Worm (Caenorhabditis elegans) whole organism, L2 larva: ENCODE data around the gene F10E9.4.
A peak's percentile ranks its signal among the peaks of the same experiment; 100 is the strongest.

Experiments
- C34F6.9 ChIP-seq: fragments of 150-350 bp; optimal IDR thresholded peaks from 2 replicates; lab custom pipeline; 2014; ENCODE audit warnings: missing biosample characterization, missing genetic modification characterization
- F13H6.1 ChIP-seq: sonication (generic microtip); optimal IDR thresholded peaks from 2 replicates; lab custom pipeline; 2016; ENCODE audit warnings: missing genetic modification characterization, missing compliant biosample characterization
- R02D3.7 ChIP-seq: fragments of 150-350 bp; optimal IDR thresholded peaks from 2 replicates; lab custom pipeline; 2014; ENCODE audit warnings: missing biosample characterization, missing genetic modification characterization
- Y55F3AM.14 ChIP-seq: fragments of 200-800 bp; sonication (Bioruptor generic); optimal IDR thresholded peaks from 2 replicates; lab custom pipeline; 2018; ENCODE audit warnings: mild to moderate bottlenecking, missing genetic modification characterization, missing compliant biosample characterization
- ZK546.5 ChIP-seq: sonication (generic microtip); optimal IDR thresholded peaks from 2 replicates; lab custom pipeline; 2017; ENCODE audit warnings: missing biosample characterization, missing genetic modification characterization
- alr-1 ChIP-seq: fragments of 150-350 bp; optimal IDR thresholded peaks from 2 replicates; lab custom pipeline; 2014; ENCODE audit warnings: missing biosample characterization, missing genetic modification characterization
- aly-2 ChIP-seq: fragments of 150-350 bp; optimal IDR thresholded peaks from 2 replicates; lab custom pipeline; 2014; ENCODE audit warnings: missing biosample characterization, missing genetic modification characterization
- ama-1 ChIP-seq: fragments of 150-350 bp; optimal IDR thresholded peaks from 2 replicates; lab custom pipeline; 2018; ENCODE audit warnings: inconsistent platforms
- blmp-1 ChIP-seq: sonication (generic microtip); optimal IDR thresholded peaks from 2 replicates; lab custom pipeline; 2017; ENCODE audit warnings: missing genetic modification characterization, mild to moderate bottlenecking, missing compliant biosample characterization, antibody characterized with exemption, moderate library complexity; ENCODE audit not compliant: insufficient read depth
- ceh-16 ChIP-seq: fragments of 150-350 bp; optimal IDR thresholded peaks from 2 replicates; lab custom pipeline; 2014; ENCODE audit warnings: missing biosample characterization, missing genetic modification characterization
- ceh-82 ChIP-seq: fragments of 150-350 bp; optimal IDR thresholded peaks from 2 replicates; lab custom pipeline; 2014; ENCODE audit warnings: missing biosample characterization, missing genetic modification characterization
- crh-2 ChIP-seq: sonication (generic microtip); optimal IDR thresholded peaks from 2 replicates; lab custom pipeline; 2017; ENCODE audit warnings: missing biosample characterization, missing genetic modification characterization
- dmd-4 ChIP-seq: sonication (generic microtip); optimal IDR thresholded peaks from 2 replicates; lab custom pipeline; 2017; ENCODE audit warnings: missing biosample characterization, missing genetic modification characterization
- egl-27 ChIP-seq: sonication (generic microtip); optimal IDR thresholded peaks from 3 replicates; lab custom pipeline; 2017; ENCODE audit warnings: missing biosample characterization, missing genetic modification reagents, missing genetic modification characterization
- elt-1 ChIP-seq: fragments of 150-350 bp; optimal IDR thresholded peaks from 2 replicates; lab custom pipeline; 2014; ENCODE audit warnings: missing biosample characterization, missing genetic modification characterization
- elt-3 ChIP-seq: sonication (generic microtip); optimal IDR thresholded peaks from 2 replicates; lab custom pipeline; 2017; ENCODE audit warnings: missing biosample characterization, missing genetic modification characterization
- fos-1 ChIP-seq: fragments of 150-350 bp; optimal IDR thresholded peaks from 2 replicates; lab custom pipeline; 2014; ENCODE audit warnings: missing biosample characterization, missing genetic modification characterization
- gmeb-1 ChIP-seq: fragments of 150-350 bp; optimal IDR thresholded peaks from 2 replicates; lab custom pipeline; 2014; ENCODE audit warnings: missing biosample characterization, missing genetic modification characterization
- lin-11 ChIP-seq: fragments of 150-350 bp; sonication (generic microtip); optimal IDR thresholded peaks from 2 replicates; lab custom pipeline; 2014; ENCODE audit warnings: missing biosample characterization, missing genetic modification characterization, inconsistent platforms, mixed read lengths
- lin-13 ChIP-seq: fragments of 150-350 bp; optimal IDR thresholded peaks from 2 replicates; lab custom pipeline; 2014; ENCODE audit warnings: missing biosample characterization, missing genetic modification reagents, missing genetic modification characterization
- lin-39 ChIP-seq: fragments of 150-350 bp; optimal IDR thresholded peaks from 2 replicates; lab custom pipeline; 2014; ENCODE audit warnings: missing biosample characterization, missing genetic modification reagents, missing genetic modification characterization
- lsy-2 ChIP-seq, 2 experiments: fragments of 150-350 bp in 1 of 2; sonication (generic microtip) in 1 of 2; optimal IDR thresholded peaks; 2 replicates each; lab custom pipeline; 2014 to 2017; ENCODE audit warnings: missing biosample characterization in 2 of 2, missing genetic modification characterization in 2 of 2
- mab-5 ChIP-seq: fragments of 150-350 bp; optimal IDR thresholded peaks from 2 replicates; lab custom pipeline; 2014; ENCODE audit warnings: missing biosample characterization, missing genetic modification characterization
- mbf-1 ChIP-seq: sonication (generic microtip); optimal IDR thresholded peaks from 2 replicates; lab custom pipeline; 2017; ENCODE audit warnings: missing biosample characterization, missing genetic modification characterization
- mdl-1 ChIP-seq, 2 experiments: fragments of 150-350 bp in 1 of 2; sonication (generic microtip) in 1 of 2; optimal IDR thresholded peaks; 2 replicates each; lab custom pipeline; 2017; ENCODE audit warnings: missing biosample characterization in 2 of 2, missing genetic modification characterization in 2 of 2
- nhr-10 ChIP-seq: sonication (generic microtip); optimal IDR thresholded peaks from 2 replicates; lab custom pipeline; 2017; ENCODE audit warnings: missing biosample characterization, missing genetic modification characterization
- nhr-11 ChIP-seq: fragments of 150-350 bp; optimal IDR thresholded peaks from 2 replicates; lab custom pipeline; 2014; ENCODE audit warnings: missing biosample characterization, missing genetic modification characterization
- nhr-12 ChIP-seq: fragments of 150-350 bp; optimal IDR thresholded peaks from 2 replicates; lab custom pipeline; 2014; ENCODE audit warnings: missing biosample characterization, missing genetic modification characterization
- nhr-129 ChIP-seq: fragments of 150-350 bp; optimal IDR thresholded peaks from 2 replicates; lab custom pipeline; 2014; ENCODE audit warnings: missing biosample characterization, missing genetic modification characterization
- nhr-21 ChIP-seq: fragments of 150-350 bp; optimal IDR thresholded peaks from 2 replicates; lab custom pipeline; 2014; ENCODE audit warnings: missing biosample characterization, missing genetic modification characterization
- nhr-23 ChIP-seq: fragments of 150-350 bp; optimal IDR thresholded peaks from 2 replicates; lab custom pipeline; 2014; ENCODE audit warnings: missing biosample characterization, missing genetic modification reagents, missing genetic modification characterization
- nhr-237 ChIP-seq: fragments of 150-350 bp; optimal IDR thresholded peaks from 2 replicates; lab custom pipeline; 2014; ENCODE audit warnings: missing biosample characterization, missing genetic modification characterization
- nhr-25 ChIP-seq: fragments of 150-350 bp; sonication (generic microtip); optimal IDR thresholded peaks from 3 replicates; lab custom pipeline; 2014; ENCODE audit warnings: missing biosample characterization, missing genetic modification characterization
- nhr-6 ChIP-seq: fragments of 150-350 bp; optimal IDR thresholded peaks from 2 replicates; lab custom pipeline; 2014; ENCODE audit warnings: missing biosample characterization, missing genetic modification characterization
- nhr-77 ChIP-seq: fragments of 150-350 bp; optimal IDR thresholded peaks from 2 replicates; lab custom pipeline; 2014; ENCODE audit warnings: missing biosample characterization, missing genetic modification characterization
- peb-1 ChIP-seq: fragments of 150-350 bp; optimal IDR thresholded peaks from 2 replicates; lab custom pipeline; 2014; ENCODE audit warnings: missing biosample characterization, missing genetic modification characterization
- sem-4 ChIP-seq: fragments of 150-350 bp; optimal IDR thresholded peaks from 2 replicates; lab custom pipeline; 2014; ENCODE audit warnings: missing biosample characterization, missing genetic modification reagents, missing genetic modification characterization
- skn-1 ChIP-seq: sonication (generic microtip); optimal IDR thresholded peaks from 2 replicates; lab custom pipeline; 2017; ENCODE audit warnings: missing biosample characterization, missing genetic modification characterization
- sma-3 ChIP-seq: sonication (generic microtip); optimal IDR thresholded peaks from 2 replicates; lab custom pipeline; 2016; ENCODE audit warnings: missing genetic modification reagents, missing genetic modification characterization, missing compliant biosample characterization
- sma-9 ChIP-seq, 2 experiments: fragments of 150-350 bp in 1 of 2; sonication (generic microtip) in 1 of 2; optimal IDR thresholded peaks; 2 replicates each; lab custom pipeline; 2014 to 2016; ENCODE audit warnings: missing genetic modification characterization in 2 of 2, mild to moderate bottlenecking in 1 of 2, missing biosample characterization in 1 of 2, missing compliant biosample characterization in 1 of 2, missing genetic modification reagents in 1 of 2, moderate library complexity in 1 of 2
- snpc-4 ChIP-seq: fragments of 150-350 bp; optimal IDR thresholded peaks from 2 replicates; lab custom pipeline; 2014; ENCODE audit warnings: missing biosample characterization, missing genetic modification characterization
- unc-39 ChIP-seq: fragments of 150-350 bp; optimal IDR thresholded peaks from 2 replicates; lab custom pipeline; 2014; ENCODE audit warnings: missing biosample characterization, missing genetic modification characterization
- unc-55 ChIP-seq: fragments of 150-350 bp; sonication (generic microtip); optimal IDR thresholded peaks from 3 replicates; lab custom pipeline; 2014; ENCODE audit warnings: missing biosample characterization, missing genetic modification reagents, missing genetic modification characterization
- unc-62 ChIP-seq: fragments of 150-350 bp; optimal IDR thresholded peaks from 2 replicates; lab custom pipeline; 2014; ENCODE audit warnings: missing biosample characterization, missing genetic modification reagents, missing genetic modification characterization
- zag-1 ChIP-seq: fragments of 150-350 bp; optimal IDR thresholded peaks from 2 replicates; lab custom pipeline; 2014; ENCODE audit warnings: missing biosample characterization, missing genetic modification characterization
- ztf-1 ChIP-seq: fragments of 200-800 bp; sonication (Bioruptor generic); conservative IDR thresholded peaks from 2 replicates; pipeline ENCODE4 v1.3.6; 2022; ENCODE audit warnings: missing genetic modification characterization, missing compliant biosample characterization
- ztf-11 ChIP-seq: sonication (generic microtip); optimal IDR thresholded peaks from 2 replicates; lab custom pipeline; 2017; ENCODE audit warnings: missing biosample characterization, missing genetic modification characterization
- ztf-4 ChIP-seq: fragments of 150-350 bp; optimal IDR thresholded peaks from 2 replicates; lab custom pipeline; 2014; ENCODE audit warnings: missing biosample characterization, missing genetic modification characterization

The F10E9.4 gene

DNA sequence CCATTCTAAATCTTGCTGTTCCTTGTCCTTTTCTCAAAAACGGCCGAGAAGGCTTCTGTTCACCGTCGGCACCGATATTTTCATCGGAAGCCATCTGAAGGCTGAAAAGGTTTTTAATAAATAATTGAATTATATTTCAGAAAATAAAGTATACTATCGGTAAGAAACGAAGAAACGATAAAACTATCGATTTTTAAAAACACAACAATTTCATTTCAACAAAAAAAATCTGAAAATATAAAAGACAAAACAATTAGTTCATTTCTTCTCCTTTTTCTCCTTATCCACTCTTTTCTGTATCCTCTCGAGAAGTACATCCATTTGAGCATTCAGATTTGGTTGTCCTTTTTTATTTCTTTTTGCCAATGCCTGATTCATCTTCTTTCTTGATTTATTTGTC is 10.2 kb downstream of the F10E9.4 start, which contains the start of gene sas-4:
Gene sas-4 (minus strand): TSS at position 101 of the 400 bp plus-strand sequence.
- no peak for TF ChIP-seq nhr-11 (tag; lab: Kevin White, UChicago)
- TF ChIP-seq nhr-129 (tag; lab: Kevin White, UChicago): no peak
- TF ChIP-seq nhr-21: no peak
- TF ChIP-seq blmp-1 (tag; lab: Kevin White, UChicago): no peak
- TF ChIP-seq lin-11 (tag; lab: Kevin White, UChicago): no peak
- no peak for TF ChIP-seq nhr-237 (tag; lab: Kevin White, UChicago)
- TF ChIP-seq crh-2 (tag; lab: Kevin White, UChicago): no peak

- TF ChIP-seq ztf-11: no peak
- TF ChIP-seq nhr-77 (tag; lab: Kevin White, UChicago): no peak
- no peak for TF ChIP-seq mbf-1
- no peak for TF ChIP-seq ama-1 (lab: Kevin White, UChicago)
- no peak for TF ChIP-seq ztf-1 (GFP tag; lab: Robert Waterston, UW)
- TF ChIP-seq zag-1 (tag; lab: Kevin White, UChicago): no peak
- no peak for TF ChIP-seq mdl-1 (tag; optimal IDR thresholded peaks at IDR 0.05; lab: Kevin White, UChicago)
- no peak for TF ChIP-seq ztf-4
- no peak for TF ChIP-seq ceh-16
- TF ChIP-seq sma-3 (GFP tag; lab: Kevin White, UChicago): peak; percentile 82
- no peak for TF ChIP-seq dmd-4
- no peak for TF ChIP-seq ZK546.5 (tag; lab: Kevin White, UChicago)
- TF ChIP-seq C34F6.9 (tag; lab: Kevin White, UChicago): peak; percentile 86
- peak; percentile 72 for TF ChIP-seq lin-11 (tag; lab: Kevin White, UChicago)
- TF ChIP-seq nhr-237 (tag; lab: Kevin White, UChicago): no peak
- TF ChIP-seq nhr-6 (tag; lab: Kevin White, UChicago): peak; percentile 9
- no peak for TF ChIP-seq R02D3.7 (tag; lab: Kevin White, UChicago)
- no peak for TF ChIP-seq unc-39 (tag; lab: Kevin White, UChicago)
- peak; percentile 58 for TF ChIP-seq sem-4 (tag; lab: Kevin White, UChicago)
- no peak for TF ChIP-seq aly-2 (tag; lab: Kevin White, UChicago)
- no peak for TF ChIP-seq peb-1 (tag; lab: Kevin White, UChicago)
- TF ChIP-seq lin-13: peak; percentile 79
- TF ChIP-seq nhr-25 (tag; lab: Kevin White, UChicago): peak; percentile 79
- TF ChIP-seq unc-62: no peak
- no peak for TF ChIP-seq nhr-10
- peak; percentile 26 for TF ChIP-seq egl-27 (tag; lab: Kevin White, UChicago)
- TF ChIP-seq unc-55: peak; percentile 86
- no peak for TF ChIP-seq nhr-23 (tag; lab: Kevin White, UChicago)
- peak; percentile 44 for TF ChIP-seq nhr-21
- no peak for TF ChIP-seq elt-3 (tag; lab: Kevin White, UChicago)
- peak; percentile 73 for TF ChIP-seq nhr-129 (tag; lab: Kevin White, UChicago)
- no peak for TF ChIP-seq alr-1 (tag; lab: Kevin White, UChicago)
- TF ChIP-seq Y55F3AM.14 (GFP tag; lab: Kevin White, UChicago): no peak
- peak; percentile 38 for TF ChIP-seq fos-1
- TF ChIP-seq lin-39: no peak
- TF ChIP-seq blmp-1 (tag; lab: Kevin White, UChicago): peak; percentile 12
- no peak for TF ChIP-seq nhr-12 (tag; lab: Kevin White, UChicago)
- peak; percentile 74 for TF ChIP-seq crh-2 (tag; lab: Kevin White, UChicago)
- peak; percentile 69 for TF ChIP-seq mab-5 (tag; lab: Kevin White, UChicago)
- TF ChIP-seq F13H6.1 (tag; lab: Kevin White, UChicago): peak; percentile 84
- no peak for TF ChIP-seq elt-1 (tag; lab: Kevin White, UChicago)
- TF ChIP-seq gmeb-1 (tag; lab: Kevin White, UChicago): peak; percentile 94
- TF ChIP-seq snpc-4 (tag; lab: Kevin White, UChicago): no peak
- TF ChIP-seq nhr-11 (tag; lab: Kevin White, UChicago): no peak
- peak; percentile 66 to 89 for TF ChIP-seq lsy-2 (tag; optimal IDR thresholded peaks at IDR 0.05; lab: Kevin White, UChicago)
- peak; percentile 84 for TF ChIP-seq sma-9 (GFP tag; optimal IDR thresholded peaks at IDR 0.05; lab: Kevin White, UChicago)
- no peak for TF ChIP-seq sma-9 (tag; optimal IDR thresholded peaks at IDR 0.05; lab: Kevin White, UChicago)
- TF ChIP-seq ceh-82: no peak
- TF ChIP-seq skn-1 (tag; lab: Kevin White, UChicago): no peak
Observed at ce11 chrIII:8319100-8319499, 10.8 kb downstream of the F10E9.4 start, which contains the start of gene F10E9.11. F10E9.11 (minus strand) TSS chrIII:8319260.
